Worm (Caenorhabditis elegans) whole organism, late embryonic: Measurements from ENCODE around the gene mdt-17.

Experiments used
- F13H6.1 ChIP-seq: sonication (generic microtip); optimal IDR thresholded peaks from 2 replicates; lab custom pipeline; 2016; ENCODE audit warnings: missing genetic modification characterization, missing compliant biosample characterization
- ama-1 ChIP-seq: fragments of 150-350 bp; optimal IDR thresholded peaks from 2 replicates; lab custom pipeline; 2014
- ceh-6 ChIP-seq: fragments of 200-800 bp; sonication (Bioruptor generic); optimal IDR thresholded peaks from 2 replicates; lab custom pipeline; 2018; ENCODE audit warnings: mild to moderate bottlenecking, missing genetic modification characterization, missing compliant biosample characterization
- nhr-11 ChIP-seq: fragments of 150-350 bp; optimal IDR thresholded peaks from 2 replicates; lab custom pipeline; 2014; ENCODE audit warnings: missing biosample characterization, missing genetic modification characterization
- npax-4 ChIP-seq: sonication (generic microtip); optimal IDR thresholded peaks from 2 replicates; lab custom pipeline; 2016; ENCODE audit warnings: missing genetic modification characterization, missing compliant biosample characterization
- pag-3 ChIP-seq: sonication (generic microtip); optimal IDR thresholded peaks from 2 replicates; lab custom pipeline; 2016; ENCODE audit warnings: missing compliant biosample characterization, missing genetic modification characterization, borderline replicate concordance
- pax-1 ChIP-seq: fragments of 150-350 bp; optimal IDR thresholded peaks from 2 replicates; lab custom pipeline; 2014; ENCODE audit warnings: missing biosample characterization, missing genetic modification characterization
- pha-4 ChIP-seq: fragments of 150-350 bp; optimal IDR thresholded peaks from 2 replicates; lab custom pipeline; 2018; ENCODE audit warnings: missing biosample characterization, missing genetic modification reagents, missing genetic modification characterization
- ref-2 ChIP-seq: sonication (generic microtip); optimal IDR thresholded peaks from 2 replicates; lab custom pipeline; 2016; ENCODE audit warnings: missing genetic modification characterization, missing compliant biosample characterization

- TF ChIP-seq npax-4 (tag; lab: Kevin White, UChicago) (no peak), nhr-11 (no peak), pax-1 (tag; lab: Kevin White, UChicago) (no peak), pag-3 (tag; lab: Kevin White, UChicago) (no peak), ama-1 (lab: Kevin White, UChicago) (no peak), ref-2 (tag; lab: Kevin White, UChicago) (no peak), F13H6.1 (tag; lab: Kevin White, UChicago) (no peak), pha-4 (tag; lab: Kevin White, UChicago) (no peak), ceh-6 (GFP tag; lab: Kevin White, UChicago) (no peak)
Measured at ce11 chrV:20201316-20201715, 65.7 kb downstream of the mdt-17 start, which contains the start of gene fbxa-114.
